Fruit fly (Drosophila melanogaster) whole organism, embryonic: ENCODE measurements around the gene Rbcn-3B.

Source experiments
- Antp ChIP-seq: fragments of 200-800 bp; sonication (Bioruptor generic); optimal IDR thresholded peaks from 3 replicates; lab custom pipeline; 2016; ENCODE audit warnings: missing biosample characterization, missing genetic modification characterization
- Atf3 ChIP-seq: fragments of 200-800 bp; sonication (Bioruptor generic); optimal IDR thresholded peaks from 3 replicates; lab custom pipeline; 2016; ENCODE audit warnings: missing biosample characterization, missing genetic modification characterization
- Bteb2 ChIP-seq: fragments of 200-800 bp; sonication (Bioruptor generic); optimal IDR thresholded peaks from 2 replicates; lab custom pipeline; 2016; ENCODE audit warnings: missing biosample characterization, missing genetic modification characterization
- CG10431 ChIP-seq: fragments of 200-800 bp; sonication (Bioruptor generic); optimal IDR thresholded peaks from 3 replicates; lab custom pipeline; 2018; ENCODE audit warnings: missing biosample characterization, mild to moderate bottlenecking, missing genetic modification characterization
- CG10979 ChIP-seq: fragments of 200-800 bp; sonication (Bioruptor generic); optimal IDR thresholded peaks from 2 replicates; lab custom pipeline; 2018; ENCODE audit warnings: missing biosample characterization, mild to moderate bottlenecking, missing genetic modification characterization, moderate library complexity
- CG12071 ChIP-seq: fragments of 200-800 bp; sonication (Bioruptor generic); optimal IDR thresholded peaks from 3 replicates; lab custom pipeline; 2018; ENCODE audit warnings: missing biosample characterization, mild to moderate bottlenecking, missing genetic modification characterization
- CG12219 ChIP-seq: fragments of 200-800 bp; sonication (Bioruptor generic); optimal IDR thresholded peaks from 3 replicates; lab custom pipeline; 2018; ENCODE audit warnings: missing biosample characterization, mild to moderate bottlenecking, missing genetic modification characterization
- CG12299 ChIP-seq: fragments of 200-800 bp; sonication (Bioruptor generic); optimal IDR thresholded peaks from 2 replicates; lab custom pipeline; 2018; ENCODE audit warnings: missing biosample characterization, mild to moderate bottlenecking, missing genetic modification characterization
- CG1233 ChIP-seq: fragments of 200-800 bp; sonication (Bioruptor generic); optimal IDR thresholded peaks from 4 replicates; lab custom pipeline; 2018; ENCODE audit warnings: missing biosample characterization, mild to moderate bottlenecking, missing genetic modification characterization
- CG14667 ChIP-seq: fragments of 200-800 bp; sonication (Bioruptor generic); IDR thresholded peaks from 2 replicates; pipeline ENCODE4 v1.3.6; 2022; ENCODE audit warnings: missing biosample characterization, missing genetic modification characterization
- CG16863 ChIP-seq: fragments of 200-800 bp; sonication (Bioruptor generic); optimal IDR thresholded peaks from 3 replicates; lab custom pipeline; 2016; ENCODE audit warnings: missing biosample characterization, missing genetic modification characterization
- CG17328 ChIP-seq: fragments of 200-800 bp; sonication (Bioruptor generic); IDR thresholded peaks from 2 replicates; pipeline ENCODE4 v1.3.6; 2022; ENCODE audit warnings: missing biosample characterization, missing genetic modification characterization
- CG3995 ChIP-seq: fragments of 200-800 bp; sonication (Bioruptor generic); optimal IDR thresholded peaks from 3 replicates; lab custom pipeline; 2016; ENCODE audit warnings: missing biosample characterization, missing genetic modification characterization
- CG7963 ChIP-seq: fragments of 200-800 bp; sonication (Bioruptor generic); IDR thresholded peaks from 3 replicates; pipeline ENCODE4 v1.3.6; 2022; ENCODE audit warnings: missing biosample characterization, missing genetic modification characterization; ENCODE audit not compliant: partially characterized antibody
- CG8290 ChIP-seq, 3 experiments: fragments of 200-800 bp; sonication (Bioruptor generic); optimal IDR thresholded peaks; 2 replicates each; lab custom pipeline; 2016 to 2019; ENCODE audit warnings: missing biosample characterization in 3 of 3, missing genetic modification characterization in 3 of 3, mild to moderate bottlenecking in 2 of 3, moderate library complexity in 1 of 3
- CG8359 ChIP-seq: fragments of 200-800 bp; sonication (Bioruptor generic); optimal IDR thresholded peaks from 2 replicates; lab custom pipeline; 2017; ENCODE audit warnings: missing biosample characterization, mild to moderate bottlenecking, missing genetic modification characterization, borderline replicate concordance
- CG9797 ChIP-seq: fragments of 200-800 bp; sonication (Bioruptor generic); optimal IDR thresholded peaks from 3 replicates; lab custom pipeline; 2018; ENCODE audit warnings: missing biosample characterization, mild to moderate bottlenecking, missing genetic modification characterization
- Chrac-16 ChIP-seq: fragments of 200-800 bp; sonication (Bioruptor generic); optimal IDR thresholded peaks from 3 replicates; lab custom pipeline; 2016; ENCODE audit warnings: missing biosample characterization, missing genetic modification characterization
- Gug ChIP-seq: fragments of 200-800 bp; sonication (Bioruptor generic); IDR thresholded peaks from 4 replicates; pipeline ENCODE4 v1.3.6; 2022; ENCODE audit warnings: missing biosample characterization, missing genetic modification characterization
- Lim3 ChIP-seq: fragments of 200-800 bp; sonication (Bioruptor generic); IDR thresholded peaks from 2 replicates; pipeline ENCODE4 v1.3.6; 2022; ENCODE audit warnings: missing biosample characterization, missing genetic modification characterization
- MBD-R2 ChIP-seq: fragments of 200-800 bp; sonication (Bioruptor generic); IDR thresholded peaks from 2 replicates; pipeline ENCODE4 v1.3.6; 2022; ENCODE audit warnings: missing biosample characterization, missing genetic modification characterization
- Nf-YC ChIP-seq: fragments of 200-800 bp; optimal IDR thresholded peaks from 3 replicates; lab custom pipeline; 2019; ENCODE audit warnings: missing biosample characterization, mild to moderate bottlenecking, missing genetic modification characterization, moderate library complexity
- PHDP ChIP-seq: fragments of 200-800 bp; sonication (Bioruptor generic); optimal IDR thresholded peaks from 3 replicates; lab custom pipeline; 2018; ENCODE audit warnings: missing biosample characterization, mild to moderate bottlenecking, missing genetic modification characterization, moderate library complexity
- Sin3A ChIP-seq: fragments of >200 bp; optimal IDR thresholded peaks from 2 replicates; lab custom pipeline; 2018
- Spps ChIP-seq: fragments of 200-800 bp; sonication (Bioruptor generic); optimal IDR thresholded peaks from 2 replicates; lab custom pipeline; 2018; ENCODE audit warnings: missing biosample characterization, mild to moderate bottlenecking, missing genetic modification characterization
- Sry-δ ChIP-seq: fragments of 200-800 bp; sonication (Bioruptor generic); optimal IDR thresholded peaks from 2 replicates; lab custom pipeline; 2016; ENCODE audit warnings: missing biosample characterization, missing genetic modification characterization
- Ssrp ChIP-seq: fragments of 200-800 bp; sonication (Bioruptor generic); optimal IDR thresholded peaks from 2 replicates; lab custom pipeline; 2018; ENCODE audit warnings: missing biosample characterization, mild to moderate bottlenecking, missing genetic modification characterization, moderate library complexity
- bigmax ChIP-seq: fragments of 200-800 bp; sonication (Bioruptor generic); optimal IDR thresholded peaks from 2 replicates; lab custom pipeline; 2018; ENCODE audit warnings: missing biosample characterization, mild to moderate bottlenecking, missing genetic modification characterization
- btn ChIP-seq: fragments of 200-800 bp; sonication (Bioruptor generic); optimal IDR thresholded peaks from 2 replicates; lab custom pipeline; 2016; ENCODE audit warnings: missing biosample characterization, missing genetic modification characterization
- crol ChIP-seq: fragments of 200-800 bp; sonication (Bioruptor generic); IDR thresholded peaks from 2 replicates; pipeline ENCODE4 v1.3.6; 2022; ENCODE audit warnings: missing biosample characterization, missing genetic modification characterization
- crp ChIP-seq, 2 experiments: fragments of 200-800 bp; sonication (Bioruptor generic); optimal IDR thresholded peaks; 2 replicates in 1 of 2; 3 replicates in 1 of 2; lab custom pipeline; 2017; ENCODE audit warnings: missing biosample characterization in 2 of 2, missing genetic modification characterization in 2 of 2, mild to moderate bottlenecking in 1 of 2, moderate library complexity in 1 of 2
- danr ChIP-seq: fragments of 200-800 bp; sonication (Bioruptor generic); IDR thresholded peaks from 2 replicates; pipeline ENCODE4 v1.3.6; 2022; ENCODE audit warnings: missing biosample characterization, missing genetic modification characterization
- gem ChIP-seq: fragments of 200-800 bp; sonication (Bioruptor generic); optimal IDR thresholded peaks from 2 replicates; lab custom pipeline; 2019; ENCODE audit warnings: missing biosample characterization, mild to moderate bottlenecking, missing genetic modification characterization, moderate library complexity
- grn ChIP-seq: fragments of 200-800 bp; sonication (Bioruptor generic); optimal IDR thresholded peaks from 3 replicates; lab custom pipeline; 2017; ENCODE audit warnings: missing biosample characterization, missing genetic modification characterization
- her ChIP-seq: fragments of 200-800 bp; sonication (Bioruptor generic); optimal IDR thresholded peaks from 2 replicates; lab custom pipeline; 2016; ENCODE audit warnings: missing biosample characterization, missing genetic modification characterization
- insv ChIP-seq, 2 experiments: fragments of 200-800 bp; sonication (Bioruptor generic); optimal IDR thresholded peaks; 3 replicates each; lab custom pipeline; 2016 to 2018; ENCODE audit warnings: missing biosample characterization in 2 of 2, missing genetic modification characterization in 2 of 2
- lilli ChIP-seq: fragments of 200-800 bp; sonication (Bioruptor generic); optimal IDR thresholded peaks from 3 replicates; lab custom pipeline; 2016; ENCODE audit warnings: missing biosample characterization, missing genetic modification characterization
- lola ChIP-seq, 3 experiments: fragments of >200 bp in 2 of 3; fragments of 200-800 bp in 1 of 3; sonication (Bioruptor generic) in 1 of 3; optimal IDR thresholded peaks; 2 replicates each; lab custom pipeline; 2017 to 2019; ENCODE audit warnings: missing biosample characterization in 3 of 3, missing genetic modification characterization in 3 of 3, mild to moderate bottlenecking in 1 of 3, moderate library complexity in 1 of 3
- mld ChIP-seq: fragments of 200-800 bp; sonication (Bioruptor generic); IDR thresholded peaks from 3 replicates; pipeline ENCODE4 v1.3.6; 2022; ENCODE audit warnings: missing biosample characterization, missing genetic modification characterization; ENCODE audit not compliant: partially characterized antibody
- nerfin-1 ChIP-seq: fragments of 200-800 bp; sonication (Bioruptor generic); optimal IDR thresholded peaks from 3 replicates; lab custom pipeline; 2019; ENCODE audit warnings: missing biosample characterization, mild to moderate bottlenecking, missing genetic modification characterization, moderate library complexity
- oc ChIP-seq: fragments of 200-800 bp; sonication (Bioruptor generic); optimal IDR thresholded peaks from 2 replicates; lab custom pipeline; 2018; ENCODE audit warnings: missing biosample characterization, mild to moderate bottlenecking, missing genetic modification characterization, moderate library complexity
- pho ChIP-seq: fragments of 200-800 bp; sonication (Bioruptor generic); optimal IDR thresholded peaks from 2 replicates; lab custom pipeline; 2016; ENCODE audit warnings: missing biosample characterization, missing genetic modification characterization
- slbo ChIP-seq: fragments of 200-800 bp; sonication (Bioruptor generic); IDR thresholded peaks from 2 replicates; pipeline ENCODE4 v1.3.6; 2022; ENCODE audit warnings: missing biosample characterization, missing genetic modification characterization
- sna ChIP-seq: fragments of 200-800 bp; sonication (Bioruptor generic); IDR thresholded peaks from 2 replicates; pipeline ENCODE4 v1.3.6; 2022; ENCODE audit warnings: missing biosample characterization, missing genetic modification characterization; ENCODE audit not compliant: partially characterized antibody
- tgo ChIP-seq: fragments of 200-800 bp; sonication (Bioruptor generic); IDR thresholded peaks from 3 replicates; pipeline ENCODE4 v1.3.6; 2022; ENCODE audit warnings: missing biosample characterization, missing genetic modification characterization
- tna ChIP-seq: fragments of 200-800 bp; sonication (Bioruptor generic); IDR thresholded peaks from 2 replicates; pipeline ENCODE4 v1.3.6; 2022; ENCODE audit warnings: missing biosample characterization, missing genetic modification characterization; ENCODE audit not compliant: partially characterized antibody
- trem ChIP-seq: fragments of 200-800 bp; optimal IDR thresholded peaks from 3 replicates; lab custom pipeline; 2019; ENCODE audit warnings: missing biosample characterization, mild to moderate bottlenecking, missing genetic modification characterization, moderate library complexity
- unc-4 ChIP-seq: fragments of 200-800 bp; sonication (Bioruptor generic); IDR thresholded peaks from 2 replicates; pipeline ENCODE4 v1.3.6; 2022; ENCODE audit warnings: missing biosample characterization, missing genetic modification characterization; ENCODE audit not compliant: partially characterized antibody

Rbcn-3B gene

dm6 chrX:1879606-1880110 is 29.1 kb upstream of the Rbcn-3B start, which contains the start of gene CG14818 (continued):
- TF ChIP-seq Sry-δ (GFP tag; lab: Kevin White, UChicago) (peak; percentile 88), Spps (tag; lab: Kevin White, UChicago) (no peak), CG1233 (GFP tag; lab: Kevin White, UChicago) (peak; percentile 38), gem (tag; lab: Kevin White, UChicago) (peak; percentile 68), CG9797 (no peak), CG12071 (GFP tag; lab: Kevin White, UChicago) (peak; percentile 45), CG12219 (GFP tag; lab: Kevin White, UChicago) (peak; percentile 38), lola (GFP tag; optimal IDR thresholded peaks at IDR 0.05; lab: Kevin White, UChicago) (peak in 1 of 3 experiments; percentile 46), Atf3 (GFP tag; lab: Kevin White, UChicago) (peak; percentile 46), CG12299 (peak; percentile 39), CG14667 (GFP tag; lab: Robert Waterston, UW) (0 out of 2 replicates have a peak, but pooled peaks have one; percentile 15), Lim3 (GFP tag; lab: Robert Waterston, UW) (no peak), danr (GFP tag; lab: Robert Waterston, UW) (peak; percentile 38; the same call in 1 of the 2 replicates), her (peak; percentile 36), CG8359 (GFP tag; lab: Kevin White, UChicago) (no peak), bigmax (GFP tag; lab: Kevin White, UChicago) (no peak), crp (GFP tag; optimal IDR thresholded peaks at IDR 0.05; lab: Kevin White, UChicago) (no peak), MBD-R2 (peak; percentile 55), CG3995 (GFP tag; lab: Kevin White, UChicago) (peak; percentile 63), Bteb2 (GFP tag; lab: Kevin White, UChicago) (peak; percentile 22), tna (peak; percentile 53; the same call in 1 of the 2 replicates), lilli (GFP tag; lab: Kevin White, UChicago) (peak; percentile 72)
- TF ChIP-seq, all 482 proteins: peak for 300

dm6 chrX:1880139-1880556 is 28.6 kb upstream of the Rbcn-3B start, which contains the start of gene Coa8:
TSS of gene Coa8 (plus strand) at chrX:1880282.
- TF ChIP-seq Ssrp (tag; lab: Kevin White, UChicago) (peak; percentile 23), tgo (peak; percentile 27; the same call in 1 of the 3 replicates), pho (peak; percentile 44), Sin3A (lab: Kevin White, UChicago) (peak; percentile 39), CG17328 (GFP tag; lab: Robert Waterston, UW) (0 out of 2 replicates have a peak, but pooled peaks have one; percentile 15), PHDP (tag; lab: Kevin White, UChicago) (peak; percentile 30), btn (peak; percentile 37), unc-4 (GFP tag; lab: Robert Waterston, UW) (peak; percentile 28; the same call in 1 of the 2 replicates), slbo (GFP tag; lab: Robert Waterston, UW) (peak; percentile 65; the same call in 1 of the 2 replicates), sna (GFP tag; lab: Robert Waterston, UW) (peak; percentile 39; the same call in 1 of the 2 replicates), crol (GFP tag; lab: Robert Waterston, UW) (no peak), grn (GFP tag; lab: Kevin White, UChicago) (no peak), Gug (peak; percentile 37; the same call in 2 of the 4 replicates), CG10979 (tag; lab: Kevin White, UChicago) (no peak), mld (peak; percentile 57; the same call in 1 of the 3 replicates), Antp (GFP tag; lab: Kevin White, UChicago) (peak; percentile 47), Nf-YC (tag; lab: Kevin White, UChicago) (peak; percentile 31), CG16863 (no peak), insv (GFP tag; optimal IDR thresholded peaks at IDR 0.05; lab: Kevin White, UChicago) (peak in 1 of 2 experiments; percentile 25), CG10431 (GFP tag; lab: Kevin White, UChicago) (peak; percentile 8), nerfin-1 (tag; lab: Kevin White, UChicago) (peak; percentile 16), oc (tag; lab: Kevin White, UChicago) (no peak), Chrac-16 (GFP tag; lab: Kevin White, UChicago) (peak; percentile 14), trem (tag; lab: Kevin White, UChicago) (peak; percentile 7), CG8290 (GFP tag; optimal IDR thresholded peaks at IDR 0.05; lab: Kevin White, UChicago) (peak; percentile 13), CG8290 (tag; optimal IDR thresholded peaks at IDR 0.05; lab: Kevin White, UChicago) (peak; percentile 62 to 77), CG7963 (GFP tag; lab: Robert Waterston, UW) (0 out of 3 replicates have a peak, but pooled peaks have one; percentile 36)
